Worm (Caenorhabditis elegans) whole organism, L4 larva: ENCODE data around the gene atg-16.2.

Source experiments
- F44E2.7 ChIP-seq: fragments of 200-800 bp; sonication (Bioruptor generic); IDR thresholded peaks from 2 replicates; pipeline ENCODE4 v2.1.2; 2022; ENCODE audit warnings: missing genetic modification characterization, missing compliant biosample characterization
- F49E8.2 ChIP-seq: sonication (generic microtip); optimal IDR thresholded peaks from 2 replicates; lab custom pipeline; 2016; ENCODE audit warnings: missing compliant biosample characterization, mild to moderate bottlenecking, missing genetic modification characterization, borderline replicate concordance
- ama-1 ChIP-seq: fragments of 150-350 bp; optimal IDR thresholded peaks from 2 replicates; lab custom pipeline; 2014; ENCODE audit warnings: inconsistent platforms, mixed read lengths
- ceh-20 ChIP-seq: fragments of 200-800 bp; sonication (Bioruptor generic); IDR thresholded peaks from 2 replicates; pipeline ENCODE4 v1.3.6; 2022; ENCODE audit warnings: missing genetic modification reagents, missing genetic modification characterization, missing compliant biosample characterization
- ceh-32 ChIP-seq: sonication (generic microtip); optimal IDR thresholded peaks from 2 replicates; lab custom pipeline; 2016; ENCODE audit warnings: mild to moderate bottlenecking, missing genetic modification characterization, missing compliant biosample characterization; ENCODE audit not compliant: poor library complexity
- ces-1 ChIP-seq: fragments of 150-350 bp; sonication (generic microtip); optimal IDR thresholded peaks from 4 replicates; lab custom pipeline; 2014; ENCODE audit warnings: missing biosample characterization, missing genetic modification reagents, missing genetic modification characterization
- daf-16 ChIP-seq, 3 experiments: sonication (generic microtip); optimal IDR thresholded peaks; 2 replicates each; lab custom pipeline; 2016 to 2017; ENCODE audit warnings: missing genetic modification characterization in 3 of 3, missing genetic modification reagents in 3 of 3, mild to moderate bottlenecking in 2 of 3, missing compliant biosample characterization in 2 of 3, missing biosample characterization in 1 of 3, moderate library complexity in 1 of 3
- dve-1 ChIP-seq: sonication (generic microtip); optimal IDR thresholded peaks from 2 replicates; lab custom pipeline; 2017; ENCODE audit warnings: antibody characterized with exemption, mild to moderate bottlenecking, missing genetic modification characterization, missing compliant biosample characterization; ENCODE audit not compliant: insufficient read depth
- fkh-10 ChIP-seq: fragments of 150-350 bp; optimal IDR thresholded peaks from 2 replicates; lab custom pipeline; 2014; ENCODE audit warnings: missing biosample characterization, missing genetic modification reagents, missing genetic modification characterization
- lim-7 ChIP-seq: fragments of 200-800 bp; sonication (Bioruptor generic); IDR thresholded peaks from 2 replicates; pipeline ENCODE4 v1.3.6; 2022; ENCODE audit warnings: missing genetic modification characterization, missing compliant biosample characterization
- lin-13 ChIP-seq: fragments of 150-350 bp; optimal IDR thresholded peaks from 2 replicates; lab custom pipeline; 2014; ENCODE audit warnings: missing biosample characterization, missing genetic modification reagents, missing genetic modification characterization
- lin-29 ChIP-seq: fragments of 200-800 bp; sonication (Bioruptor generic); IDR thresholded peaks from 2 replicates; pipeline ENCODE4 v1.3.6; 2022; ENCODE audit warnings: missing genetic modification reagents, missing genetic modification characterization, missing compliant biosample characterization
- lsy-2 ChIP-seq, 2 experiments: fragments of 150-350 bp in 1 of 2; sonication (generic microtip) in 1 of 2; optimal IDR thresholded peaks; 2 replicates each; lab custom pipeline; 2014 to 2017; ENCODE audit warnings: missing biosample characterization in 2 of 2, missing genetic modification characterization in 2 of 2
- madf-9 ChIP-seq: fragments of 200-800 bp; sonication (Bioruptor generic); conservative IDR thresholded peaks from 2 replicates; pipeline ENCODE4 v1.3.6; 2022; ENCODE audit warnings: missing genetic modification reagents, missing genetic modification characterization, missing compliant biosample characterization
- mdl-1 ChIP-seq, 2 experiments: fragments of 150-350 bp in 1 of 2; sonication (generic microtip) in 1 of 2; optimal IDR thresholded peaks; 2 replicates each; lab custom pipeline; 2014 to 2017; ENCODE audit warnings: missing biosample characterization in 2 of 2, missing genetic modification characterization in 2 of 2
- mep-1 ChIP-seq: fragments of 150-350 bp; sonication (generic microtip); optimal IDR thresholded peaks from 3 replicates; lab custom pipeline; 2014; ENCODE audit warnings: missing biosample characterization, missing genetic modification characterization
- mes-2 ChIP-seq: sonication (generic microtip); optimal IDR thresholded peaks from 2 replicates; lab custom pipeline; 2016; ENCODE audit warnings: missing genotype, mild to moderate bottlenecking, missing genetic modification characterization, missing compliant biosample characterization; ENCODE audit not compliant: poor library complexity, severe bottlenecking
- nhr-42 ChIP-seq: fragments of 200-800 bp; sonication (Bioruptor generic); IDR thresholded peaks from 2 replicates; pipeline ENCODE4 v1.3.6; 2022; ENCODE audit warnings: missing genetic modification characterization, missing compliant biosample characterization
- nhr-6 ChIP-seq: fragments of 150-350 bp; optimal IDR thresholded peaks from 2 replicates; lab custom pipeline; 2014; ENCODE audit warnings: missing biosample characterization, missing genetic modification characterization
- pqm-1 ChIP-seq: sonication (generic microtip); optimal IDR thresholded peaks from 2 replicates; lab custom pipeline; 2017; ENCODE audit warnings: missing biosample characterization, missing genetic modification characterization
- saeg-2 ChIP-seq: fragments of 200-800 bp; sonication (Bioruptor generic); IDR thresholded peaks from 2 replicates; pipeline ENCODE4 v1.3.6; 2022; ENCODE audit warnings: missing genetic modification reagents, missing genetic modification characterization, missing compliant biosample characterization
- spr-1 ChIP-seq: sonication (generic microtip); optimal IDR thresholded peaks from 2 replicates; lab custom pipeline; 2016; ENCODE audit warnings: mild to moderate bottlenecking, missing genetic modification characterization, missing compliant biosample characterization
- spr-3 ChIP-seq: fragments of 200-800 bp; sonication (Bioruptor generic); optimal IDR thresholded peaks from 2 replicates; lab custom pipeline; 2018; ENCODE audit warnings: mild to moderate bottlenecking, missing genetic modification characterization, missing compliant biosample characterization
- unc-130 ChIP-seq: sonication (generic microtip); optimal IDR thresholded peaks from 2 replicates; lab custom pipeline; 2016; ENCODE audit warnings: missing genetic modification reagents, missing genetic modification characterization, missing compliant biosample characterization
- zfp-2 ChIP-seq: sonication (generic microtip); optimal IDR thresholded peaks from 2 replicates; lab custom pipeline; 2016; ENCODE audit warnings: mild to moderate bottlenecking, missing genetic modification characterization, missing compliant biosample characterization

Gene atg-16.2

DNA sequence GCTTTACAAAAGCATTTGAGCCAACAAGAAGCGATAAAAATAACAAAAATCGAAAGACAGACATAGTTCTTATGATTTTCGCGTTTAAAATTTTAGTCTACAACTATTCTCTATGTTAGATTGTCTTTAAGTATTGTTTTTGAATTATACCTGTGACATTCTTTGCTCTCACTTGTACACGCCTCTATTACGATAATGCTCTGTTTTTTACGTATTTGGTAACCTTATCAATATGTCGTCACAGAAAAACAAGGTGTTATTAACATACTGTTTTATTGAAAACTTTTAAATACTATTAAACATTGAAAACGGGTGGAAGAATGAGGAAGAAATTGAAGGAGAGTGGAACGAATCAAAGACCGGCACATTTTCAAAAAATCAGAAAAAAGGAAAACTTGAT is 45.9 kb downstream of the atg-16.2 start, which contains the start of gene spp-11:
spp-11 (minus strand) TSS at position 101 of the 400 bp plus-strand sequence.
- no peak for TF ChIP-seq ama-1
- TF ChIP-seq mes-2 = no peak
- no peak for TF ChIP-seq ces-1 (GFP tag; lab: Kevin White, UChicago)
- no peak for TF ChIP-seq daf-16 (GFP tag; optimal IDR thresholded peaks at IDR 0.05; lab: Kevin White, UChicago)
- peak; percentile 43 for TF ChIP-seq daf-16 (tag; optimal IDR thresholded peaks at IDR 0.05; lab: Kevin White, UChicago)
- no peak for TF ChIP-seq fkh-10

DNA sequence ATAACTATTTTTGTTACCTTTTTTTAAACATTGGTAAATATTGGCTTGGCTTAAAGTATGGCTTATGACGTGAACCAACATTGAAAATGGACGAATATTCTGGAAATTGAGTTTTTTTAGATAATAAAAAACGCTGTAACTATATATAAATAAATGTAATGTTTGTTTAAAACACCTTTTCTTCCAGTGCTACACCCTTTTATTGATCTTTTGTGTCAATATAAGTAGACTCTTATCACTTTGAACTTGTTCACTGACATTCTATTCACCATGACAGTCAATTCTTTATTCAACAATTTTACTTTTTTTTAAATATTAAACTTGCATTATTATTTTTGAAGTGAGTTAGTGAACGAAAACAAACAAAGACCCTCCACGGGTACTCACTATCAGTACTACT is 50.0 kb downstream of the atg-16.2 start, which contains the start of gene T25D10.1:
T25D10.1 (plus strand) TSS at position 169 of the 400 bp plus-strand sequence.
- TF ChIP-seq mdl-1 (tag; optimal IDR thresholded peaks at IDR 0.05; lab: Kevin White, UChicago) = no peak
- TF ChIP-seq spr-1 (tag; lab: Kevin White, UChicago) = no peak
- no peak for TF ChIP-seq lin-13 (GFP tag; lab: Kevin White, UChicago)
- TF ChIP-seq ceh-20 (GFP tag; lab: Robert Waterston, UW) = no peak
- TF ChIP-seq nhr-42 = no peak
- TF ChIP-seq pqm-1 (tag; lab: Kevin White, UChicago) = peak; percentile 34
- no peak for TF ChIP-seq nhr-6 (tag; lab: Kevin White, UChicago)
- TF ChIP-seq zfp-2 (tag; lab: Kevin White, UChicago) = no peak
- no peak for TF ChIP-seq saeg-2 (GFP tag; lab: Robert Waterston, UW)
- peak; percentile 21 for TF ChIP-seq mep-1 (tag; lab: Kevin White, UChicago)
- TF ChIP-seq dve-1 = no peak
- no peak for TF ChIP-seq unc-130 (GFP tag; lab: Kevin White, UChicago)
- no peak for TF ChIP-seq daf-16 (GFP tag; optimal IDR thresholded peaks at IDR 0.05; lab: Kevin White, UChicago)
- TF ChIP-seq daf-16 (tag; optimal IDR thresholded peaks at IDR 0.05; lab: Kevin White, UChicago) = peak; percentile 53
- no peak for TF ChIP-seq lim-7 (GFP tag; lab: Robert Waterston, UW)
- no peak for TF ChIP-seq F44E2.7 (GFP tag; lab: Robert Waterston, UW)

DNA sequence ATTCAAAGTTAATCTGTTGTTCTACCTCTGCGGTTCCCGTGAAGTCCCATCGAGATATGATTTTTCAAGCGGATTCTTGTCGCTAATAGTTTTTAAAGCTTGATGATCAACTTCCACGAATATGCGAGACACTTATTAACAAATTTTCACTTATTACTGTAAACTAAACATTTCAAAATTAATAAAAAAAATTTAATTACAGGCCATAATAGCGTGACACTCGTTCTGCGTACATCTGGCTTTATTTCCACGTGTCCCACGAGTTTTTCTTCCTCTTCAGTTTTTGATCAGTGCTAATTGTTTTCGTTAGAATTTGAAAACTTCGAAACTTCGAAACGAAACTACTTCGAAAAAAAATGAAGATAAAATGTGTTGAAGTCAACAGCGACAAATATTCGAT is 51.5 kb downstream of the atg-16.2 start, which contains the start of gene btb-2:
btb-2 (plus strand) TSS at position 301 of the 400 bp plus-strand sequence.
- TF ChIP-seq F49E8.2 (tag; lab: Kevin White, UChicago) = no peak
- no peak for TF ChIP-seq spr-3 (GFP tag; lab: Kevin White, UChicago)
- no peak for TF ChIP-seq ceh-32 (tag; lab: Kevin White, UChicago)
- TF ChIP-seq lin-29 (GFP tag; lab: Robert Waterston, UW) = no peak
- TF ChIP-seq fkh-10 = no peak
- no peak for TF ChIP-seq lsy-2 (tag; optimal IDR thresholded peaks at IDR 0.05; lab: Kevin White, UChicago)
- no peak for TF ChIP-seq madf-9
